Worm (Caenorhabditis elegans) whole organism, young adult: Measurements from ENCODE around the gene mrpl-53.

ENCODE experiments used
- ama-1 ChIP-seq, 3 experiments: fragments of 150-350 bp in 1 of 3; sonication (generic microtip) in 2 of 3; optimal IDR thresholded peaks; 2 replicates each; lab custom pipeline; 2014 to 2018; ENCODE audit warnings: missing biosample characterization in 2 of 3, missing genetic modification characterization in 2 of 3, missing genetic modification reagents in 2 of 3
- ceh-79 ChIP-seq: sonication (generic microtip); optimal IDR thresholded peaks from 2 replicates; lab custom pipeline; 2017; ENCODE audit warnings: mild to moderate bottlenecking, missing genetic modification characterization, missing compliant biosample characterization
- gei-17 ChIP-seq: fragments of 200-800 bp; sonication (Bioruptor generic); optimal IDR thresholded peaks from 2 replicates; lab custom pipeline; 2018; ENCODE audit warnings: mild to moderate bottlenecking, missing genetic modification characterization, missing compliant biosample characterization
- madf-3 ChIP-seq: fragments of 200-800 bp; sonication (Bioruptor generic); IDR thresholded peaks from 2 replicates; pipeline ENCODE4 v1.3.6; 2022; ENCODE audit warnings: missing genetic modification reagents, missing genetic modification characterization, missing compliant biosample characterization
- mel-28 ChIP-seq: sonication (generic microtip); optimal IDR thresholded peaks from 2 replicates; lab custom pipeline; 2016; ENCODE audit warnings: borderline replicate concordance, mild to moderate bottlenecking, missing genetic modification characterization, missing compliant biosample characterization
- nhr-80 ChIP-seq: sonication (generic microtip); optimal IDR thresholded peaks from 2 replicates; lab custom pipeline; 2016; ENCODE audit warnings: missing genetic modification characterization, missing compliant biosample characterization
- ztf-3 ChIP-seq: fragments of 200-800 bp; sonication (Bioruptor generic); optimal IDR thresholded peaks from 2 replicates; lab custom pipeline; 2018; ENCODE audit warnings: mild to moderate bottlenecking, missing genetic modification characterization, missing compliant biosample characterization

ce11 chrII:9605336-9605735, 7.9 kb downstream of the mrpl-53 start, which contains the start of gene nhr-19:
- TF ChIP-seq gei-17 (GFP tag; lab: Kevin White, UChicago) (no peak), nhr-80 (tag; lab: Kevin White, UChicago) (no peak), ama-1 (optimal IDR thresholded peaks at IDR 0.05; lab: Kevin White, UChicago) (no peak), ama-1 (GFP tag; optimal IDR thresholded peaks at IDR 0.05; lab: Kevin White, UChicago) (no peak), ceh-79 (tag; lab: Kevin White, UChicago) (no peak), mel-28 (tag; lab: Kevin White, UChicago) (no peak), madf-3 (no peak), ztf-3 (GFP tag; lab: Kevin White, UChicago) (no peak)
